Worm (Caenorhabditis elegans) whole organism, late embryonic: ENCODE measurements around the gene dmd-6.

Experiments
- elt-2 ChIP-seq: sonication (generic microtip); optimal IDR thresholded peaks from 2 replicates; lab custom pipeline; 2016; ENCODE audit warnings: missing genetic modification reagents, missing genetic modification characterization, missing compliant biosample characterization
- ets-4 ChIP-seq: sonication (generic microtip); optimal IDR thresholded peaks from 2 replicates; lab custom pipeline; 2016; ENCODE audit warnings: missing genetic modification characterization, missing compliant biosample characterization
- hlh-30 ChIP-seq: sonication (generic microtip); optimal IDR thresholded peaks from 2 replicates; lab custom pipeline; 2017; ENCODE audit warnings: antibody characterized with exemption, missing genetic modification characterization, missing compliant biosample characterization; ENCODE audit not compliant: insufficient read depth
- hlh-8 ChIP-seq: sonication (generic microtip); optimal IDR thresholded peaks from 2 replicates; lab custom pipeline; 2016; ENCODE audit warnings: missing genotype, missing genetic modification characterization, missing compliant biosample characterization
- unc-42 ChIP-seq: sonication (generic microtip); optimal IDR thresholded peaks from 2 replicates; lab custom pipeline; 2016; ENCODE audit warnings: missing genotype, missing genetic modification characterization, missing compliant biosample characterization

Gene dmd-6

DNA sequence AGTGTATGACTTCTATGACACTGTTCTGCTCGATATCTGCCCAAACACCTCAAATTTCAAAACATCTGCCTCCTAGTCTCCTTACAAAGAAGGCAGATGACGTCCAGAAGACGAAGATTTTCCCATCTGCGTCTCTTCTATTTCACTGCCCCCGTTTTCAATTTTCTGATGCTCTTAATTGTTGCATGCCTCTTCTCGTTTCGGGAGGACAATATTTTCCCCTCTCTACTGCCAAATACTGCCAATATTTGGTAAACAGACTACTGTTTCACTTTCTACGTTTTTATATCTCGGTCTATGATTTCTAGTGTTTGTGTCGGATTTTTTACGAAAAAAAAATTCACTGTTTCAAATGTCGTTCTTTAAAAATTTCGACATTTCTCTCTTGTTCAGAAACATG lies 45.0 kb downstream of the dmd-6 start:
- TF ChIP-seq elt-2: no peak
- peak; percentile 2 for TF ChIP-seq unc-42
- no peak for TF ChIP-seq hlh-30 (tag; lab: Kevin White, UChicago)
- no peak for TF ChIP-seq hlh-8 (tag; lab: Kevin White, UChicago)
- no peak for TF ChIP-seq ets-4
- TF ChIP-seq, all 69 proteins: peak for 1
